Worm (Caenorhabditis elegans): ENCODE data around the gene mig-13.

Gene mig-13

DNA sequence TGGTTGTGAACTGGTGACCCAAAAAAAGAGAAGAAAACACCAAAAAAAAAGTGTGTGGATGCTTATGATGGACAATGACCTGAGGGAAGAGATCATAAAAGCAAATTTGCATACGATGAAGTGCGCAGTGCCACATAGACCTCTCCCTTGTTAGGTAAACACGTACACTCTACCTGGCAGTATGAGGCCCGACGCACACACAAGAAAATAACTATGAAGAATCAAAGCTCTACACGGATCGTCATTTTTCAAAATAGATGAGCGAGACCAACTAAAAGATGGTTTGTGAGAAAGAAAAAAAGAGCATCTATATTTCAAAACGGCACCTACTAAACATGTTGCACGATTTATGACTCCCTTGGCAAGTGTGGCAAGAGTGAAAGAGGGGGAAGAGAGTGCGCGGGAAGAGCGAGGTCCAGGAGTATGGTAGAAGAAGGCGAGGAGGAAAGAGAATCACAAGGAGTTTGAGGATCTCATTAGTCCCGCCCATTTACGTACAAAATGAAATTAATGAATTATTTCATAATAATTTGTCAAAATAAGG is at the start of gene mig-13:
mig-13 (minus strand) TSS at position 51 of the 544 bp plus-strand sequence.
- TF ChIP-seq unc-62 (GFP tag; optimal IDR thresholded peaks at IDR 0.05) = no peak

DNA sequence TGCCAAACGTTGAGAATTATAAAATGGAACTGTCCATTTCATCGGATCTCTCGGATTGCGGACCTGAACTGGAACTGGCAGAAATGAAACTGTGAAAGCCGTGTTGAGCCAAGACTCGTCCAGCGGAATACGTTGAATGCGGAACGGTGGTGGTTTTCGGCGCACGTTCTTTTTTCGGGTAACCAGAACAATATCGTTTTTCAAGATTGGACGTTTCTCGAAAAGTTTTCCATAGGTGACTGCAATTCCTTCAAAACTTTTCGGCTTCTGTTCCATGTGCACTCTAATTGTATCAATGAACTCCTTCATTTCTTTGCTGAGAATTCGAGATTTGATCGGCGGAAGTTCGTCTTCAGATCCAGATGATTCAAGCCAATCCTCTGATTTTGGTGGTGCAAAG is 44.8 kb upstream of the mig-13 start:
- no peak for TF ChIP-seq unc-62 (GFP tag; optimal IDR thresholded peaks at IDR 0.05)

DNA sequence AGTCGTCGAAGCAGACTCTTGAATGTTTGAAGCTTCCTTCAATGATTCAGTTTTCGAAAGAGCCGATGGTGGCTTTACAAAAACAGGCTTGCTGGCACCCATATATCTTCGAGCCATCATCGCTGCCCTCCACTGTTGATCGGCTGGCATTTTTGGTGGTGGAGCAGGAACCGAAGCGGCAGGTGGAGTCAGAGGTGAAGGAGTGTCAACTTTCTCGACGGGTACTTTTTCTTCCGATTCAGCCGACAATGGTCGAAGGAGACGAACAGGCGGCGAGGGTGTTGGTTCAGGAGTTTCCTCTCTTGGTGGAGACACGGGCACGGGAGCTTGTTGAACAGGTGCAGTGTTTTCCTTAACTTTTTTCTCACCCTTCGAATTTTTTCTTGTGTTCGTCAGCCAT is 42.4 kb upstream of the mig-13 start:
- no peak for TF ChIP-seq unc-62 (GFP tag; optimal IDR thresholded peaks at IDR 0.05)

DNA sequence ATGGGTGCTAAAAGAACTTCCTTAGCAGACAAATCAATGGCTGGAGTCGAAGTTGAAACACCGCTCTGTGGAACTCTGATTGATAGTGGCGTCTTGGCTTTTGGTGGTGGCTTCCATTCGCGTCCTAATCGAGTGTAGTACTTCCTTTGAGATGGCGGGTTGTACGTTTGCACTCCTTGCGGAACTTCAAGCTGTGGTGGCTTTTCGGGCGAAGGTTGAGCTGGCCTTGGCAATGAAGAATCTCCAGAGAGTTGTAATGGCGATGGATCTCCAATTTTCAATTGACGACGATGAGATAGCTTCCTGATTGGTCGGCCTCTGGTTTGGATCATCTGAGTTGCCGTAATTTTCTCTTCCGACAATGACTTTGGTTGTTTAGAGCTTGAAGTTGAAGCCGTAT is 40.7 kb upstream of the mig-13 start:
- TF ChIP-seq unc-62 (GFP tag; optimal IDR thresholded peaks at IDR 0.05) = no peak

DNA sequence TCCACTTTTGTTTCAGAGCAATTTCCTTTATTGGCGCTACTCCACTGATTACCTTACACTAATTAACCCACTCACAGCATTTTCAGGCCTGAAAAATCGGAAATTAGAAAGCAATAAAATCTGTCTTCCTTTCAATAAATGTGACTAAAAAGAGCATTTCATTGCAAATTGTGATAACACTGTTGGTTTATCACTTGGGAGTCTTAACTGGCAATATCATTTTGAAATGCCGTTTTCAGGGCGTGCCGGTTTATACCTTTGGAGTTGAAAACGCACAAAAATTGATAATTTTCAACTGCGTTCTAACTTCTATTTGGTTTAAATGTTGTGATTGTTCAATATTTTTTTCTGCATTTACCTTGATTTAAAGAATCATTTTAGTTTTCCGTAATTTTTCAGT is 22.3 kb upstream of the mig-13 start, which contains the start of gene R08E3.1:
R08E3.1 (plus strand) TSS at position 386 of the 400 bp plus-strand sequence.
- no peak for TF ChIP-seq unc-62 (GFP tag; optimal IDR thresholded peaks at IDR 0.05)

ce11 chrX:4821602-4822001 is 21.7 kb upstream of the mig-13 start:
- no peak for TF ChIP-seq unc-62 (GFP tag; optimal IDR thresholded peaks at IDR 0.05)

- TF ChIP-seq unc-62 (GFP tag; optimal IDR thresholded peaks at IDR 0.05) = no peak
Measured at ce11 chrX:4818872-4819271, 18.9 kb upstream of the mig-13 start.

ce11 chrX:4818252-4818651 is 18.3 kb upstream of the mig-13 start, which contains the start of gene R08E3.3:
TSS of gene R08E3.3 (plus strand) at chrX:4818593.
- TF ChIP-seq unc-62 (GFP tag; optimal IDR thresholded peaks at IDR 0.05) = no peak

DNA sequence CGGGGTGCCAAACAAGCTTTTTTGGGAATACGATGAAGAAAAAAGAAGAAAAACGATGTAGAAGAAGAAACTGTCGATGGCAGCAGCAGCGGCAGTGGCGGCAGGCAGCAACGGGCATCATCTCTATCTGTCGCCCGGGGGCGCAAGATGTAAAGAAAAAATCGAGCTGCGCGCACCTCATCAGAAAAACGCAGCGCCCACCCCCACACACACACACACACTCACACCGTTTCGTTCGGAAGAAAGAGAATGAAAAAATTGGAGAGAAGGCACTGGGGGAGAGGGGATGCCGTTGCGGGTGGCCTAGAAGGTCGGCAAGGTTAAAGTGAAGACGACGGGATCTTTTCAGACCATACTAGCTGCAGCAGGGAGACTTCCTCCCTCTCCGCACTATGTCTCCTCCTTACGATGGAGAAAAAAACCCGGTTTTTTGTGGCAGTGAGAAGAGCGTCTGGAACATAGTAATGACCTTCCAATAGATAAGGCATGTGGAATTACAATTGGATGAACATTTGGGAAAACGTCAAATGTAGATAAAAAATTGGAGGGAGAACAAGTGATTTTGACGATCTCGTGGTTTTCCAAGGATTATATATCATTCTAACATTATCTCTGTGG is 13.3 kb upstream of the mig-13 start:
- no peak for TF ChIP-seq unc-62 (GFP tag; optimal IDR thresholded peaks at IDR 0.05)

DNA sequence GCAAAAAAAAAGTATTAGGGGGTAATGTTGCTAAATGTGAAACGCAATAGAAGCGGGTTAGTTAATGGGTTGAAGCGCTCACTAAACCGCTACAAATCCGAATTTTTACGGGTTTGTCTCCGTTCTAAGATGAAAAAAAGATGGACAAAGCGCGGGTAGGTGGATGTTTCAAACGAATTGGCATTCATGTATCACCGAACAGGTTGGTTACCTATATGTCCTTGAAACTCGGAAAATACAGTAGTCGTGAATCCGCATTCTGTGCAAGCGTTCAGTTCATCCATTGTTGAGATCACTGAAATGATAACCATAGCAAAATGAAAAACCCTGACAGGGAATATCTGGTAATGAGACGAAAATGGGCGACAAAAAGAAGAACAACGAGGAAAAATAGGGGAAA is 11.3 kb upstream of the mig-13 start, which contains the start of gene ztf-16:
ztf-16 (minus strand) TSS at position 299 of the 400 bp plus-strand sequence.
- no peak for TF ChIP-seq unc-62 (GFP tag; optimal IDR thresholded peaks at IDR 0.05)

DNA sequence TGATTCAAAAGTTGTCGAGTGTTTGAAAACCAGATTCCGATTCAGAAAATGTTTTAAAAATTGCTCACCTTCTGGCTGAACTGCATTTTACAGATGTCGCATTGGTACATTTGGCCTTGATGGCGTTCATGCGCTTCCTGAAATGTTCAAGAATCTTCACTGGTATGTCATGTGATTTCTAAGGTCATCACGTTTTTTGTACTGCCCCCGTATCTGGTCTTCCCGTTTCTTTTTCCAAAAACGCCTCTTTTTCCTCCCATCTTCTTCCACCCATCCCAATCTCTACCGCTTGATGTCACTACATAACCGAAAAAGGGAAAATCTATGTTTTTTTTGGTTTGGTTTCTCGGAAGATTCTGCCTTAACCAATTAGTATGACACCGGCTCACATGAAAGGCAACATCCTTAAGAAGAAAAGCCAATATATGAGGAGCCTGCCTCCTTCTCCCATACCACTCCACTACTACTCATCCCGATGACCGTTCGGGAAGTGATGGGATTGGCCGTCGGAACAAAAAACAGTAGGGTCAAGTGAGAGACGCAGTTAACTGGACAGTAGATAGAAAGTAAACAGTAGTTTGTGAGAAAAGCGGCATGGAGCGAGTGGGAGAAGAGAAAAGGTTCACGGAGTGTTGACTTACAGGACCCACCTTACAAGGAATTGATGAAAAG is 10.0 kb upstream of the mig-13 start:
- TF ChIP-seq unc-62 (GFP tag; optimal IDR thresholded peaks at IDR 0.05) = no peak

ce11 chrX:4809189-4809588 is 9.3 kb upstream of the mig-13 start:
- no peak for TF ChIP-seq unc-62 (GFP tag; optimal IDR thresholded peaks at IDR 0.05)

DNA sequence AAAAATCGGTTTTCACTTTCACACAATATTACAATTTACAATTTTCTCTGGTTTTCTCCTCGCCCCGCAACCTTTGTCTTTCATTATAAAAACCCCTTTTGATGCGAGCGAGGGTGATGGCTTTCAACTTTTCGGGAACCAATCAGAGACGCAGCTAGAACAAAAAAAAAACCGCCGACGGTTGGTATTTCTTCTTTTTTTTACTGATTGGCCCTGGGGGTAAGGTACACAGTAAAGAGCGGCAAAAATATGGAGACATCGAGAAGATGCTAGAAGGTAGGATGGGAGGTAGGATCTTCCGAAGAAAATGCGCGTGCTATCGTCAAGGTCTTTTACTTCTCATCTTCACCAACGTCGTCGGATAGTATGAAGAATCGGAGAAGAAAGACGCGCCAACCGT is 8.8 kb upstream of the mig-13 start:
- TF ChIP-seq unc-62 (GFP tag; optimal IDR thresholded peaks at IDR 0.05) = no peak

- no peak for TF ChIP-seq unc-62 (GFP tag; optimal IDR thresholded peaks at IDR 0.05)
Measured at ce11 chrX:4803942-4804341, 4.0 kb upstream of the mig-13 start.

DNA sequence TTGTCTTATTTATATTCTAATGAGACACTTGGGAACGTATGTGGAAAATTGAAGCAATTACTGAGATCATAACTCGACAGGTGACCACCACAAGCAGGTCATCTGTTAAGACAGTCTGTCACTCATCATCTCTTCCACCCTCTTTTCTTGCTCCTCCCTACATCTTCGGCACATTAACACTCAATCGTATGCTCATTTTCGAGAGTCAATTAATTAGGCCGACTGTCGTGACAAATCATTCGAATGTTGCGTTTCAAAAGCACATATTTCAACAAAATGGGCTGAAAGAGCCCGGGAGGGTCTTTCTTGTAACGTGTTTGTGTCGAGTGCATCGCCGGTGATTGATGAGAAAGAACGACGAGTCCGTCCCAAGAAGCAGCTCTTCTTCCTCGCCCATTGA is 2.3 kb upstream of the mig-13 start:
- TF ChIP-seq unc-62 (GFP tag; optimal IDR thresholded peaks at IDR 0.05) = no peak

DNA sequence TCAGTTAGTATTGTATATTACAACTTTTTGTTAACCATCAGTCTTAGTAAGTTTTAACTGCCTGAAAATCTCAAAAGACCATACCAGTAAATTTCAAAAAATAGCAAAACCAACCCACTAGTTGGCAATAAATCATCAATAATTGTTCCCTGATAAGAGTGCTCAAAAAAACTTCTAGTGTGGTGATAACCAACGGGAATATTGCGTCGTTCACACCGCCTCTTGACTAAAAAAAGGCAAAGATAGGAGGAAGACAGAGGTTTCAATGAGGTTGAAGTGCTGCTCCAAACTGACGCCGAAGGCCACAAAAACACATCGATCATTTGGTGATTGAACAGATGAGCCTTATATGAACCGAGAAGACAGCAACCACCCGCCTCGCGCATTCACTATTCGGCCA is 964 bp upstream of the mig-13 start:
- no peak for TF ChIP-seq unc-62 (GFP tag; optimal IDR thresholded peaks at IDR 0.05)

ce11 chrX:4795329-4795728 is 4.6 kb downstream of the mig-13 start:
- no peak for TF ChIP-seq unc-62 (GFP tag; optimal IDR thresholded peaks at IDR 0.05)

All from whole organism, dauer.